Fruit fly (Drosophila melanogaster) whole organism, embryonic: ENCODE results near the gene LManV.

Experiments
- Atf6 ChIP-seq: fragments of 200-800 bp; sonication (Bioruptor generic); IDR thresholded peaks from 2 replicates; pipeline ENCODE4 v1.3.6; 2022; ENCODE audit warnings: missing biosample characterization, missing genetic modification characterization
- B-H1 ChIP-seq: fragments of 200-800 bp; sonication (Bioruptor generic); IDR thresholded peaks from 3 replicates; pipeline ENCODE4 v1.3.6; 2022; ENCODE audit warnings: missing biosample characterization, missing genetic modification characterization
- CG10147 ChIP-seq: fragments of 200-800 bp; sonication (Bioruptor generic); optimal IDR thresholded peaks from 2 replicates; lab custom pipeline; 2019; ENCODE audit warnings: missing biosample characterization, mild to moderate bottlenecking, missing genetic modification characterization, moderate library complexity
- CG12071 ChIP-seq: fragments of 200-800 bp; sonication (Bioruptor generic); optimal IDR thresholded peaks from 3 replicates; lab custom pipeline; 2018; ENCODE audit warnings: missing biosample characterization, mild to moderate bottlenecking, missing genetic modification characterization
- CG12236 ChIP-seq: fragments of 200-800 bp; sonication (Bioruptor generic); optimal IDR thresholded peaks from 2 replicates; lab custom pipeline; 2016; ENCODE audit warnings: missing biosample characterization, missing genetic modification characterization
- CG12744 ChIP-seq: fragments of 200-800 bp; sonication (Bioruptor generic); optimal IDR thresholded peaks from 2 replicates; lab custom pipeline; 2016; ENCODE audit warnings: missing biosample characterization, missing genetic modification characterization
- CG13296 ChIP-seq: fragments of 200-800 bp; sonication (Bioruptor generic); optimal IDR thresholded peaks from 3 replicates; lab custom pipeline; 2018; ENCODE audit warnings: missing biosample characterization, mild to moderate bottlenecking, missing genetic modification characterization
- CG2116 ChIP-seq: fragments of 200-800 bp; sonication (Bioruptor generic); optimal IDR thresholded peaks from 3 replicates; lab custom pipeline; 2018; ENCODE audit warnings: missing biosample characterization, mild to moderate bottlenecking, missing genetic modification characterization
- CG30020 ChIP-seq: fragments of 200-800 bp; optimal IDR thresholded peaks from 2 replicates; lab custom pipeline; 2019; ENCODE audit warnings: missing biosample characterization, mild to moderate bottlenecking, missing genetic modification characterization, moderate library complexity
- CG31441 ChIP-seq: fragments of 200-800 bp; sonication (Bioruptor generic); IDR thresholded peaks from 2 replicates; pipeline ENCODE4 v1.3.6; 2022; ENCODE audit warnings: missing biosample characterization, missing genetic modification characterization
- CG3163 ChIP-seq: fragments of 200-800 bp; sonication (Bioruptor generic); optimal IDR thresholded peaks from 3 replicates; lab custom pipeline; 2016; ENCODE audit warnings: missing biosample characterization, missing genetic modification characterization
- CG3847 ChIP-seq: fragments of 200-800 bp; sonication (Bioruptor generic); IDR thresholded peaks from 2 replicates; pipeline ENCODE4 v1.3.6; 2022; ENCODE audit warnings: missing biosample characterization, missing genetic modification characterization
- CG4282 ChIP-seq: fragments of 200-800 bp; sonication (Bioruptor generic); optimal IDR thresholded peaks from 2 replicates; lab custom pipeline; 2016; ENCODE audit warnings: missing biosample characterization, missing genetic modification characterization
- CG6683 ChIP-seq: fragments of 200-800 bp; sonication (Bioruptor generic); optimal IDR thresholded peaks from 2 replicates; lab custom pipeline; 2017; ENCODE audit warnings: missing biosample characterization, mild to moderate bottlenecking, missing genetic modification characterization, missing genetic modification reagents
- CG8359 ChIP-seq: fragments of 200-800 bp; sonication (Bioruptor generic); optimal IDR thresholded peaks from 2 replicates; lab custom pipeline; 2017; ENCODE audit warnings: missing biosample characterization, mild to moderate bottlenecking, missing genetic modification characterization, borderline replicate concordance
- CHES-1-like ChIP-seq: fragments of 200-800 bp; sonication (Bioruptor generic); optimal IDR thresholded peaks from 2 replicates; lab custom pipeline; 2016; ENCODE audit warnings: missing biosample characterization, missing genetic modification characterization
- CoRest ChIP-seq: fragments of 200-800 bp; sonication (Bioruptor generic); optimal IDR thresholded peaks from 3 replicates; lab custom pipeline; 2018; ENCODE audit warnings: missing biosample characterization, mild to moderate bottlenecking, missing genetic modification characterization, moderate library complexity
- D ChIP-seq, 2 experiments: fragments of 200-800 bp in 1 of 2; fragments of >200 bp in 1 of 2; sonication (Bioruptor generic) in 1 of 2; optimal IDR thresholded peaks; 2 replicates in 1 of 2; 3 replicates in 1 of 2; lab custom pipeline; 2017; ENCODE audit warnings: mild to moderate bottlenecking in 1 of 2, missing biosample characterization in 1 of 2, missing genetic modification characterization in 1 of 2, missing genetic modification reagents in 1 of 2
- D19A ChIP-seq: fragments of 200-800 bp; optimal IDR thresholded peaks from 3 replicates; lab custom pipeline; 2019; ENCODE audit warnings: missing biosample characterization, mild to moderate bottlenecking, missing genetic modification characterization, moderate library complexity
- Deaf1 ChIP-seq: fragments of 200-800 bp; optimal IDR thresholded peaks from 3 replicates; lab custom pipeline; 2019; ENCODE audit warnings: missing biosample characterization, mild to moderate bottlenecking, missing genetic modification characterization, moderate library complexity
- Dip3 ChIP-seq: fragments of 200-800 bp; sonication (Bioruptor generic); optimal IDR thresholded peaks from 3 replicates; lab custom pipeline; 2016; ENCODE audit warnings: missing biosample characterization, missing genetic modification characterization
- E2f2 ChIP-seq: fragments of 200-800 bp; sonication (Bioruptor generic); IDR thresholded peaks from 2 replicates; pipeline ENCODE4 v1.3.6; 2022; ENCODE audit warnings: missing biosample characterization, missing genetic modification characterization
- Lhr ChIP-seq: fragments of 200-800 bp; sonication (Bioruptor generic); optimal IDR thresholded peaks from 3 replicates; lab custom pipeline; 2017; ENCODE audit warnings: mild to moderate bottlenecking, missing biosample characterization, missing genetic modification reagents, missing genetic modification characterization
- NFAT ChIP-seq: fragments of 200-800 bp; sonication (Bioruptor generic); IDR thresholded peaks from 2 replicates; pipeline ENCODE4 v1.3.6; 2022; ENCODE audit warnings: missing biosample characterization, missing genetic modification characterization
- Sin3A ChIP-seq: fragments of >200 bp; optimal IDR thresholded peaks from 2 replicates; lab custom pipeline; 2018
- Stat92E ChIP-seq, 3 experiments: fragments of >200 bp in 2 of 3; fragments of 200-800 bp in 1 of 3; sonication (Bioruptor generic) in 1 of 3; optimal IDR thresholded peaks; 2 replicates each; lab custom pipeline; 2017 to 2019; ENCODE audit warnings: missing biosample characterization in 3 of 3, missing genetic modification characterization in 3 of 3, mild to moderate bottlenecking in 1 of 3, moderate library complexity in 1 of 3
- Taf1 ChIP-seq: fragments of 200-800 bp; sonication (Bioruptor generic); IDR thresholded peaks from 2 replicates; pipeline ENCODE4 v1.3.6; 2022; ENCODE audit warnings: missing biosample characterization, missing genetic modification characterization
- YL-1 ChIP-seq: fragments of 200-800 bp; sonication (Bioruptor generic); optimal IDR thresholded peaks from 3 replicates; lab custom pipeline; 2017; ENCODE audit warnings: missing biosample characterization, mild to moderate bottlenecking, missing genetic modification characterization
- amos ChIP-seq: fragments of 200-800 bp; sonication (Bioruptor generic); IDR thresholded peaks from 2 replicates; pipeline ENCODE4 v1.3.6; 2022; ENCODE audit warnings: missing biosample characterization, missing genetic modification characterization; ENCODE audit not compliant: partially characterized antibody
- ap ChIP-seq: fragments of 200-800 bp; sonication (Bioruptor generic); IDR thresholded peaks from 2 replicates; pipeline ENCODE4 v1.3.6; 2022; ENCODE audit warnings: missing biosample characterization, missing genetic modification characterization
- ara ChIP-seq: fragments of 200-800 bp; sonication (Bioruptor generic); IDR thresholded peaks from 2 replicates; pipeline ENCODE4 v1.3.6; 2022; ENCODE audit warnings: missing biosample characterization, missing genetic modification characterization
- ash1 ChIP-seq: fragments of 200-800 bp; sonication (Bioruptor generic); optimal IDR thresholded peaks from 2 replicates; lab custom pipeline; 2018; ENCODE audit warnings: missing biosample characterization, mild to moderate bottlenecking, missing genetic modification characterization
- corto ChIP-seq: fragments of 200-800 bp; sonication (Bioruptor generic); optimal IDR thresholded peaks from 2 replicates; lab custom pipeline; 2016; ENCODE audit warnings: missing biosample characterization, mild to moderate bottlenecking, missing genetic modification characterization, moderate library complexity
- crol ChIP-seq: fragments of 200-800 bp; sonication (Bioruptor generic); IDR thresholded peaks from 2 replicates; pipeline ENCODE4 v1.3.6; 2022; ENCODE audit warnings: missing biosample characterization, missing genetic modification characterization
- ewg ChIP-seq: fragments of 200-800 bp; sonication (Bioruptor generic); optimal IDR thresholded peaks from 3 replicates; lab custom pipeline; 2017; ENCODE audit warnings: mild to moderate bottlenecking, missing biosample characterization, missing genetic modification reagents, missing genetic modification characterization
- fd102C ChIP-seq: fragments of 200-800 bp; sonication (Bioruptor generic); optimal IDR thresholded peaks from 2 replicates; lab custom pipeline; 2018; ENCODE audit warnings: missing biosample characterization, mild to moderate bottlenecking, missing genetic modification characterization, moderate library complexity
- grn ChIP-seq: fragments of 200-800 bp; sonication (Bioruptor generic); optimal IDR thresholded peaks from 3 replicates; lab custom pipeline; 2017; ENCODE audit warnings: missing biosample characterization, missing genetic modification characterization
- kah ChIP-seq: fragments of 200-800 bp; sonication (Bioruptor generic); optimal IDR thresholded peaks from 2 replicates; lab custom pipeline; 2018; ENCODE audit warnings: missing biosample characterization, mild to moderate bottlenecking, missing genetic modification characterization
- kay ChIP-seq: fragments of 200-800 bp; sonication (Bioruptor generic); optimal IDR thresholded peaks from 2 replicates; lab custom pipeline; 2016; ENCODE audit warnings: missing biosample characterization, missing genetic modification characterization
- lov ChIP-seq, 2 experiments: fragments of 200-800 bp in 1 of 2; fragments of >200 bp in 1 of 2; sonication (Bioruptor generic) in 1 of 2; IDR thresholded peaks in 1 of 2; optimal IDR thresholded peaks in 1 of 2; 2 replicates in 1 of 2; 3 replicates in 1 of 2; pipeline versions ENCODE4 v1.3.6 to Lab custom; 2017 to 2022; ENCODE audit warnings: missing biosample characterization in 1 of 2, missing genetic modification characterization in 1 of 2
- mirr ChIP-seq: fragments of 200-800 bp; sonication (Bioruptor generic); optimal IDR thresholded peaks from 3 replicates; lab custom pipeline; 2018; ENCODE audit warnings: missing biosample characterization, mild to moderate bottlenecking, missing genetic modification characterization
- nom ChIP-seq: fragments of 200-800 bp; sonication (Bioruptor generic); optimal IDR thresholded peaks from 2 replicates; lab custom pipeline; 2017; ENCODE audit warnings: missing biosample characterization, missing genetic modification characterization, mild to moderate bottlenecking, moderate library complexity, missing genetic modification reagents
- pros ChIP-seq: fragments of 200-800 bp; sonication (Bioruptor generic); optimal IDR thresholded peaks from 3 replicates; lab custom pipeline; 2019; ENCODE audit warnings: missing biosample characterization, mild to moderate bottlenecking, missing genetic modification characterization, moderate library complexity
- sens ChIP-seq: fragments of 200-800 bp; sonication (Bioruptor generic); peaks from one replicate; lab custom pipeline; 2016; ENCODE audit warnings: missing biosample characterization, missing genetic modification characterization
- sim ChIP-seq: fragments of 200-800 bp; sonication (Bioruptor generic); IDR thresholded peaks from 2 replicates; pipeline ENCODE4 v1.3.6; 2022; ENCODE audit warnings: missing biosample characterization, missing genetic modification characterization
- sob ChIP-seq: fragments of 200-800 bp; sonication (Bioruptor generic); IDR thresholded peaks from 2 replicates; pipeline ENCODE4 v1.3.6; 2022; ENCODE audit warnings: missing biosample characterization, missing genetic modification characterization
- vfl ChIP-seq: fragments of 200-800 bp; sonication (Bioruptor generic); optimal IDR thresholded peaks from 2 replicates; lab custom pipeline; 2016; ENCODE audit warnings: missing biosample characterization, missing genetic modification characterization
- wdn ChIP-seq: fragments of 200-800 bp; sonication (Bioruptor generic); IDR thresholded peaks from 2 replicates; pipeline ENCODE4 v1.3.6; 2022; ENCODE audit warnings: missing biosample characterization, missing genetic modification characterization
- z ChIP-seq: fragments of 200-800 bp; sonication (Bioruptor generic); IDR thresholded peaks from 3 replicates; pipeline ENCODE4 v1.3.6; 2022; ENCODE audit warnings: missing biosample characterization, missing genetic modification characterization

Gene LManV

dm6 chr2L:8735572-8735996 is 40.5 kb downstream of the LManV start (continued):
- TF ChIP-seq mirr (GFP tag; lab: Kevin White, UChicago), result peak; percentile 75
- peak; percentile 66 for TF ChIP-seq CG12071 (GFP tag; lab: Kevin White, UChicago)
- peak; percentile 38 for TF ChIP-seq kay (GFP tag; lab: Kevin White, UChicago)
- TF ChIP-seq CG3163 (GFP tag; lab: Kevin White, UChicago), result peak; percentile 97
- TF ChIP-seq z (GFP tag; lab: Robert Waterston, UW), result peak; percentile 75; the same call in 2 of the 3 replicates
- peak; percentile 7 for TF ChIP-seq vfl (GFP tag; lab: Kevin White, UChicago)
- TF ChIP-seq Sin3A (lab: Kevin White, UChicago), result no peak
- TF ChIP-seq CG8359 (GFP tag; lab: Kevin White, UChicago), result no peak
- TF ChIP-seq sens (GFP tag; lab: Kevin White, UChicago), result peak; percentile 90
- TF ChIP-seq nom (GFP tag; lab: Kevin White, UChicago), result peak; percentile 65
- 0 out of 2 replicates have a peak, but pooled peaks have one; percentile 6 for TF ChIP-seq crol (GFP tag; lab: Robert Waterston, UW)
- no peak for TF ChIP-seq lov (optimal IDR thresholded peaks at IDR 0.05; lab: Kevin White, UChicago)
- peak; percentile 64; the same call in 1 of the 3 replicates for TF ChIP-seq lov (GFP tag; IDR thresholded peaks at IDR 0.05; lab: Robert Waterston, UW)
- peak; percentile 8 for TF ChIP-seq CG12236 (GFP tag; lab: Kevin White, UChicago)
- peak; percentile 73 for TF ChIP-seq Atf6 (GFP tag; lab: Robert Waterston, UW)
- TF ChIP-seq corto, result peak; percentile 30
- TF ChIP-seq E2f2 (GFP tag; lab: Robert Waterston, UW), result peak; percentile 32; the same call in 1 of the 2 replicates
- no peak for TF ChIP-seq Lhr (GFP tag; lab: Kevin White, UChicago)
- peak; percentile 22 for TF ChIP-seq Dip3 (GFP tag; lab: Kevin White, UChicago)
- TF ChIP-seq amos, result peak; percentile 48; the same call in 1 of the 2 replicates
- TF ChIP-seq D19A (tag; lab: Kevin White, UChicago), result peak; percentile 10
- peak; percentile 42; the same call in 1 of the 2 replicates for TF ChIP-seq wdn (GFP tag; lab: Robert Waterston, UW)
- TF ChIP-seq fd102C (GFP tag; lab: Kevin White, UChicago), result no peak
- peak; percentile 25 for TF ChIP-seq ash1 (GFP tag; lab: Kevin White, UChicago)
- no peak for TF ChIP-seq CoRest (tag; lab: Kevin White, UChicago)
- TF ChIP-seq sob, result peak; percentile 68; the same call in 1 of the 2 replicates
- no peak; the same call in 2 of the 3 replicates for TF ChIP-seq B-H1 (GFP tag; lab: Robert Waterston, UW)
- TF ChIP-seq CG2116, result no peak
- peak; percentile 18 for TF ChIP-seq CG10147 (GFP tag; lab: Kevin White, UChicago)
- TF ChIP-seq ara (GFP tag; lab: Robert Waterston, UW), result 0 out of 2 replicates have a peak, but pooled peaks have one; percentile 28
- TF ChIP-seq D (optimal IDR thresholded peaks at IDR 0.05; lab: Kevin White, UChicago), result no peak
- no peak for TF ChIP-seq D (GFP tag; optimal IDR thresholded peaks at IDR 0.05; lab: Kevin White, UChicago)
- no peak for TF ChIP-seq ewg (GFP tag; lab: Kevin White, UChicago)
- peak; percentile 4 for TF ChIP-seq pros
- TF ChIP-seq CG6683 (GFP tag; lab: Kevin White, UChicago), result peak; percentile 8
- TF ChIP-seq CHES-1-like (GFP tag; lab: Kevin White, UChicago), result peak; percentile 35
- no peak for TF ChIP-seq CG12744 (GFP tag; lab: Kevin White, UChicago)
- TF ChIP-seq sim (GFP tag; lab: Robert Waterston, UW), result 0 out of 2 replicates have a peak, but pooled peaks have one; percentile 43
- TF ChIP-seq ap (GFP tag; lab: Robert Waterston, UW), result no peak
- TF ChIP-seq grn (GFP tag; lab: Kevin White, UChicago), result peak; percentile 31
- TF ChIP-seq CG3847 (GFP tag; lab: Robert Waterston, UW), result peak; percentile 37
- TF ChIP-seq CG30020, result no peak
- TF ChIP-seq CG13296 (GFP tag; lab: Kevin White, UChicago), result peak; percentile 68
- no peak for TF ChIP-seq YL-1
- TF ChIP-seq NFAT (GFP tag; lab: Robert Waterston, UW), result peak; percentile 78
- TF ChIP-seq Taf1 (GFP tag; lab: Robert Waterston, UW), result 0 out of 2 replicates have a peak, but pooled peaks have one; percentile 28
- no peak for TF ChIP-seq CG31441 (GFP tag; lab: Robert Waterston, UW)
- peak; percentile 4 for TF ChIP-seq kah (GFP tag; lab: Kevin White, UChicago)
- TF ChIP-seq Deaf1 (tag; lab: Kevin White, UChicago), result peak; percentile 67
- TF ChIP-seq Stat92E (GFP tag; optimal IDR thresholded peaks at IDR 0.05; lab: Kevin White, UChicago), result peak in 1 of 3 experiments; percentile 20
- peak; percentile 3 for TF ChIP-seq CG4282
